Worm (Caenorhabditis elegans): ENCODE data around the gene Y62F5A.12.

Gene Y62F5A.12

ce11 chrII:11545299-11545951 is 11.1 kb upstream of the Y62F5A.12 start, which contains the start of gene dnj-13 (continued):
- no peak for TF ChIP-seq zag-1 (tag; optimal IDR thresholded peaks at IDR 0.05)
- TF ChIP-seq lin-15B (tag; optimal IDR thresholded peaks at IDR 0.05): peak; percentile 84
- TF ChIP-seq unc-86 (tag; optimal IDR thresholded peaks at IDR 0.05): peak; percentile 95
- TF ChIP-seq nhr-47 (tag; optimal IDR thresholded peaks at IDR 0.05): peak; percentile 98
- peak; percentile 95 for TF ChIP-seq grh-1 (GFP tag; IDR thresholded peaks at IDR 0.05)
- TF ChIP-seq ceh-8 (GFP tag; optimal IDR thresholded peaks at IDR 0.05): peak; percentile 91
- TF ChIP-seq fkh-4 (tag; optimal IDR thresholded peaks at IDR 0.05; ENCODE audit: borderline replicate concordance): peak; percentile 55
- TF ChIP-seq ceh-88 (GFP tag; IDR thresholded peaks at IDR 0.05): peak; percentile 92
- TF ChIP-seq ztf-11 (tag; optimal IDR thresholded peaks at IDR 0.05): peak in 1 of 2 experiments; percentile 88
- TF ChIP-seq nhr-28 (tag; optimal IDR thresholded peaks at IDR 0.05): no peak
- TF ChIP-seq fkh-10 (GFP tag; optimal IDR thresholded peaks at IDR 0.05): peak; percentile 77
- peak; percentile 30 for TF ChIP-seq ceh-90 (tag; optimal IDR thresholded peaks at IDR 0.05)
- TF ChIP-seq ztf-4 (tag; optimal IDR thresholded peaks at IDR 0.05): peak; percentile 95
- peak; percentile 99 for TF ChIP-seq nhr-20 (tag; optimal IDR thresholded peaks at IDR 0.05)
- peak; percentile 27 for TF ChIP-seq F16B12.6 (tag; optimal IDR thresholded peaks at IDR 0.05)
- TF ChIP-seq Y116A8C.19 (tag; optimal IDR thresholded peaks at IDR 0.05; ENCODE audit: borderline replicate concordance): no peak
- peak; percentile 80 for TF ChIP-seq snpc-4 (tag; optimal IDR thresholded peaks at IDR 0.05)
- TF ChIP-seq C34B4.2 (tag; optimal IDR thresholded peaks at IDR 0.05): peak; percentile 50
- no peak for TF ChIP-seq hlh-17 (GFP tag; optimal IDR thresholded peaks at IDR 0.05; ENCODE audit: borderline replicate concordance)
- TF ChIP-seq lin-35 (GFP tag; optimal IDR thresholded peaks at IDR 0.05): peak; percentile 85 to 89
- TF ChIP-seq nhr-84 (tag; optimal IDR thresholded peaks at IDR 0.05): no peak
- peak; percentile 88 for TF ChIP-seq rnt-1 (tag; optimal IDR thresholded peaks at IDR 0.05)
- peak; percentile 74 to 81 (median 79) for TF ChIP-seq dpl-1 (GFP tag; optimal IDR thresholded peaks at IDR 0.05)
- TF ChIP-seq dsc-1 (tag; optimal IDR thresholded peaks at IDR 0.05): peak; percentile 99
- peak; percentile 93 for TF ChIP-seq irx-1 (tag; optimal IDR thresholded peaks at IDR 0.05)
- peak in 3 of 6 experiments; percentile 79 to 93 (median 85) for TF ChIP-seq elt-3 (tag; optimal IDR thresholded peaks at IDR 0.05)
- peak; percentile 99 for TF ChIP-seq swsn-7 (tag; optimal IDR thresholded peaks at IDR 0.05)
- TF ChIP-seq vab-15 (tag; optimal IDR thresholded peaks at IDR 0.05): peak; percentile 67
- no peak for TF ChIP-seq pqm-1 (tag; optimal IDR thresholded peaks at IDR 0.05)
- no peak for TF ChIP-seq ets-5 (GFP tag; IDR thresholded peaks at IDR 0.05)
- TF ChIP-seq skn-1 (tag; optimal IDR thresholded peaks at IDR 0.05): peak; percentile 93
- TF ChIP-seq fkh-8 (tag; optimal IDR thresholded peaks at IDR 0.05): peak; percentile 99
- peak in 1 of 2 experiments; percentile 92 for TF ChIP-seq mdl-1 (tag; optimal IDR thresholded peaks at IDR 0.05)
- TF ChIP-seq nhr-76 (tag; optimal IDR thresholded peaks at IDR 0.05): peak; percentile 64
- peak; percentile 97 for TF ChIP-seq nhr-19 (GFP tag; conservative IDR thresholded peaks at IDR 0.05)
- TF ChIP-seq nhr-12 (tag; optimal IDR thresholded peaks at IDR 0.05): no peak
- TF ChIP-seq lsy-2 (tag; optimal IDR thresholded peaks at IDR 0.05): peak; percentile 91
- TF ChIP-seq ceh-82 (tag; optimal IDR thresholded peaks at IDR 0.05): peak; percentile 92 to 97 (median 94)
- TF ChIP-seq ama-1 (optimal IDR thresholded peaks at IDR 0.05): peak; percentile 0
- peak; percentile 96 for TF ChIP-seq xbp-1 (tag; optimal IDR thresholded peaks at IDR 0.05)
- TF ChIP-seq unc-30 (tag; optimal IDR thresholded peaks at IDR 0.05): peak; percentile 10
- TF ChIP-seq nhr-71 (tag; optimal IDR thresholded peaks at IDR 0.05): peak; percentile 98
- peak; percentile 45 for TF ChIP-seq tlp-1 (tag; optimal IDR thresholded peaks at IDR 0.05)
- peak; percentile 22 for TF ChIP-seq hpl-2 (GFP tag; optimal IDR thresholded peaks at IDR 0.05)
- TF ChIP-seq blmp-1 (tag; optimal IDR thresholded peaks at IDR 0.05): peak; percentile 87
- peak; percentile 85 for TF ChIP-seq fos-1 (tag; optimal IDR thresholded peaks at IDR 0.05)
- TF ChIP-seq alr-1 (tag; optimal IDR thresholded peaks at IDR 0.05; ENCODE audit: borderline replicate concordance): no peak
- TF ChIP-seq snu-23 (GFP tag; optimal IDR thresholded peaks at IDR 0.05): peak; percentile 100
- TF ChIP-seq tbx-2 (tag; optimal IDR thresholded peaks at IDR 0.05): peak; percentile 95
- no peak for TF ChIP-seq unc-62 (GFP tag; optimal IDR thresholded peaks at IDR 0.05)
- peak; percentile 87 for TF ChIP-seq sup-37 (GFP tag; optimal IDR thresholded peaks at IDR 0.05)
- peak; percentile 81 for TF ChIP-seq unc-130 (tag; optimal IDR thresholded peaks at IDR 0.05)

Data from whole organism, L1 larva.